Worm (Caenorhabditis elegans) whole organism, late embryonic: Measurements from ENCODE around the gene pqn-70.

ENCODE experiments used
- K02D7.2 ChIP-seq: sonication (generic microtip); optimal IDR thresholded peaks from 2 replicates; lab custom pipeline; 2017; ENCODE audit warnings: mild to moderate bottlenecking, missing genetic modification characterization, missing compliant biosample characterization
- ceh-18 ChIP-seq: sonication (generic microtip); optimal IDR thresholded peaks from 2 replicates; lab custom pipeline; 2016; ENCODE audit warnings: missing genetic modification characterization, missing compliant biosample characterization
- ets-4 ChIP-seq: sonication (generic microtip); optimal IDR thresholded peaks from 2 replicates; lab custom pipeline; 2016; ENCODE audit warnings: missing genetic modification characterization, missing compliant biosample characterization
- fkh-10 ChIP-seq: fragments of 150-350 bp; optimal IDR thresholded peaks from 2 replicates; lab custom pipeline; 2014; ENCODE audit warnings: missing biosample characterization, missing genetic modification reagents, missing genetic modification characterization

ce11 chrV:11209452-11210188, 18.9 kb downstream of the pqn-70 start:
- TF ChIP-seq K02D7.2 (tag; lab: Kevin White, UChicago) = no peak
- TF ChIP-seq ets-4 (tag; lab: Kevin White, UChicago) = no peak
- no peak for TF ChIP-seq ceh-18 (tag; lab: Kevin White, UChicago)
- TF ChIP-seq fkh-10 (GFP tag; lab: Kevin White, UChicago) = no peak
